Fruit fly (Drosophila melanogaster): ENCODE results near the gene CG32202.

CG32202 gene

DNA sequence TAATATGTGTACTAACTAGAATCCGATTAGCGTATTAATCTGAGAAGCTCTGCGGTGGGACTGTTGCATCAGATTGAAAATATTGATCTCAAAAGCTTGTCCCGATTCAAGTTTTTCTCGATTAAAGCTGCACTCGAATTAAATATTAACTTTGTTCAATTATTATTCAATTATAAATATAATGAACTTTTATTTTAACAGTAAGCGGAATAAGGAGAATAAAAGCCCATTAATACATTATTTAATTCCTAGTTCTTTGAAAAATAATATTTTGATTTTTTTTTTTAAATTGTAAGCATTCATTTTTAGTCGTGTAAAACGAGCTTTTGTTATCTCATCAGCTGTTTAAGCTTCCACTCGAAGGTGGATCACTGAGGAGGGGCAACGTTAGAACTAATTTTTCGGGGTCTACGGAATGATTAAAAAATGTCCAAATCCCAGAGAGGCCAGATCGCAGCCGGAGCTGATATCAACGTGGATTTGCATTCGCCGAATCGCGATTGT is 6.6 kb upstream of the CG32202 start, which contains the start of the genes GNBP2 and GNBP1:
TSS of gene GNBP2 (minus strand) at position 51 of the 504 bp plus-strand sequence.
TSS of gene GNBP1 (plus strand) at position 438 of the 504 bp plus-strand sequence.
- TF ChIP-seq CG11294 (GFP tag; IDR thresholded peaks at IDR 0.05) (peak; percentile 92), CG6163 (GFP tag; IDR thresholded peaks at IDR 0.05) (peak; percentile 90; the same call in 2 of the 3 replicates), CG6276 (GFP tag; optimal IDR thresholded peaks at IDR 0.05) (no peak), CG8319 (GFP tag; optimal IDR thresholded peaks at IDR 0.05) (peak; percentile 64), pdm3 (GFP tag; optimal IDR thresholded peaks at IDR 0.05) (no peak), fkh (GFP tag; optimal IDR thresholded peaks at IDR 0.05) (no peak), dsx (GFP tag; optimal IDR thresholded peaks at IDR 0.05; ENCODE audit: poor library complexity, severe bottlenecking) (peak; percentile 71), vri (GFP tag; optimal IDR thresholded peaks at IDR 0.05) (no peak), Sox102F (GFP tag; optimal IDR thresholded peaks at IDR 0.05) (peak; percentile 80), CG6808 (GFP tag; optimal IDR thresholded peaks at IDR 0.05) (no peak), topi (GFP tag; optimal IDR thresholded peaks at IDR 0.05) (peak; percentile 88), Eip75B (GFP tag; optimal IDR thresholded peaks at IDR 0.05) (no peak), Met (GFP tag; optimal IDR thresholded peaks at IDR 0.05) (peak; percentile 87), cyc (GFP tag; optimal IDR thresholded peaks at IDR 0.05) (peak; percentile 85), fd59A (GFP tag; optimal IDR thresholded peaks at IDR 0.05) (peak; percentile 51), CG3919 (GFP tag; optimal IDR thresholded peaks at IDR 0.05) (peak; percentile 93), CG9139 (GFP tag; optimal IDR thresholded peaks at IDR 0.05) (peak; percentile 40), lz (GFP tag; optimal IDR thresholded peaks at IDR 0.05) (peak; percentile 79), dac (GFP tag; optimal IDR thresholded peaks at IDR 0.05) (no peak), CG3032 (tag; optimal IDR thresholded peaks at IDR 0.05) (peak; percentile 86), fd85E (GFP tag; optimal IDR thresholded peaks at IDR 0.05) (no peak), CG16779 (tag; optimal IDR thresholded peaks at IDR 0.05) (no peak), spab (GFP tag; optimal IDR thresholded peaks at IDR 0.05) (peak; percentile 72), Eip93F (GFP tag; optimal IDR thresholded peaks at IDR 0.05) (peak; percentile 37), CG32006 (GFP tag; optimal IDR thresholded peaks at IDR 0.05) (peak; percentile 90), ss (GFP tag; optimal IDR thresholded peaks at IDR 0.05) (peak in 1 of 2 experiments; percentile 70), CG10669 (GFP tag; optimal IDR thresholded peaks at IDR 0.05) (peak; percentile 84), Hr38 (GFP tag; optimal IDR thresholded peaks at IDR 0.05) (no peak), Blimp-1 (GFP tag; optimal IDR thresholded peaks at IDR 0.05) (peak; percentile 64), svp (GFP tag) (peak; percentile 90), Ets21C (GFP tag; optimal IDR thresholded peaks at IDR 0.05) (peak; percentile 51), Lpt (GFP tag; optimal IDR thresholded peaks at IDR 0.05) (peak; percentile 83), Sox14 (GFP tag; optimal IDR thresholded peaks at IDR 0.05) (peak; percentile 70), Smox (GFP tag; optimal IDR thresholded peaks at IDR 0.05) (peak; percentile 82), CG11762 (GFP tag; optimal IDR thresholded peaks at IDR 0.05; ENCODE audit: insufficient read depth) (peak; percentile 84), eg (GFP tag; IDR thresholded peaks at IDR 0.05) (peak; percentile 97), Gug (GFP tag; IDR thresholded peaks at IDR 0.05) (peak; percentile 92), Eip78C (GFP tag) (peak; percentile 97), Hr39 (GFP tag; optimal IDR thresholded peaks at IDR 0.05) (peak; percentile 50), Hr4 (GFP tag; optimal IDR thresholded peaks at IDR 0.05) (peak; percentile 77), CG6792 (GFP tag; optimal IDR thresholded peaks at IDR 0.05) (peak; percentile 88), CG8119 (GFP tag; IDR thresholded peaks at IDR 0.05) (peak; percentile 95), esn (GFP tag; optimal IDR thresholded peaks at IDR 0.05) (peak; percentile 92), CG31627 (GFP tag; optimal IDR thresholded peaks at IDR 0.05) (peak; percentile 68), OdsH (GFP tag; optimal IDR thresholded peaks at IDR 0.05) (peak; percentile 88), CG1621 (tag; optimal IDR thresholded peaks at IDR 0.05) (peak; percentile 32), Ets96B (tag; optimal IDR thresholded peaks at IDR 0.05) (peak; percentile 83), achi (GFP tag; optimal IDR thresholded peaks at IDR 0.05) (peak; percentile 90), salr (GFP tag; optimal IDR thresholded peaks at IDR 0.05) (peak in 1 of 2 experiments; percentile 83), CG34406 (GFP tag; optimal IDR thresholded peaks at IDR 0.05) (peak; percentile 93), CG4318 (GFP tag; optimal IDR thresholded peaks at IDR 0.05) (peak; percentile 55)

All from whole organism, prepupa.